Worm (Caenorhabditis elegans) whole organism, L2 larva: ENCODE measurements around the gene tmed-4.

Experiments
- Y55F3AM.14 ChIP-seq: fragments of 200-800 bp; sonication (Bioruptor generic); optimal IDR thresholded peaks from 2 replicates; lab custom pipeline; 2018; ENCODE audit warnings: mild to moderate bottlenecking, missing genetic modification characterization, missing compliant biosample characterization
- mab-5 ChIP-seq: fragments of 150-350 bp; optimal IDR thresholded peaks from 2 replicates; lab custom pipeline; 2014; ENCODE audit warnings: missing biosample characterization, missing genetic modification characterization
- nhr-10 ChIP-seq: sonication (generic microtip); optimal IDR thresholded peaks from 2 replicates; lab custom pipeline; 2017; ENCODE audit warnings: missing biosample characterization, missing genetic modification characterization
- nhr-21 ChIP-seq: fragments of 150-350 bp; optimal IDR thresholded peaks from 2 replicates; lab custom pipeline; 2014; ENCODE audit warnings: missing biosample characterization, missing genetic modification characterization
- nhr-25 ChIP-seq: fragments of 150-350 bp; sonication (generic microtip); optimal IDR thresholded peaks from 3 replicates; lab custom pipeline; 2014; ENCODE audit warnings: missing biosample characterization, missing genetic modification characterization
- snpc-4 ChIP-seq: fragments of 150-350 bp; optimal IDR thresholded peaks from 2 replicates; lab custom pipeline; 2014; ENCODE audit warnings: missing biosample characterization, missing genetic modification characterization
- unc-39 ChIP-seq: fragments of 150-350 bp; optimal IDR thresholded peaks from 2 replicates; lab custom pipeline; 2014; ENCODE audit warnings: missing biosample characterization, missing genetic modification characterization
- ztf-11 ChIP-seq: sonication (generic microtip); optimal IDR thresholded peaks from 2 replicates; lab custom pipeline; 2017; ENCODE audit warnings: missing biosample characterization, missing genetic modification characterization

DNA sequence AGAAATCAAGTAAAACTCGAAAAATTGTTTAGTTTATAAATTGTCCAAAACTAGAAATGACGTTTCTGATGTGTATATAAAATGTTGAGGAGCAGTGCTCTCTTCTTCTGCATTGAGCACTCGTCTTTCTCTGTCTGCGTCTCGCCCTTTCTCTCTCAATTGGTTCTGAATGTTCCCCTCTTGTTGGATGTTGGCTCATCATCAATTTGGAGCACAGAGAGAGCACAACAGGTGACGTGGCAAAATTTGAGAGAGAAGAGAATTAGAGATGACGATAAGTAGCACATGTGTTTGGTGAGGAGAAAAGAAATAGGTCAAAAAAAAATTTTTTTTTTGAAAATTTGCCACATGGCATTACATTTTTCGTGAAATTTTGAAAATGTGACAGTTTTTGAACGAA, 51.3 kb downstream of the tmed-4 start:
- TF ChIP-seq Y55F3AM.14 (GFP tag; lab: Kevin White, UChicago) = no peak
- TF ChIP-seq ztf-11 (tag; lab: Kevin White, UChicago) = no peak
- no peak for TF ChIP-seq nhr-10
- TF ChIP-seq nhr-25 (tag; lab: Kevin White, UChicago) = no peak
- TF ChIP-seq nhr-21 = no peak
- TF ChIP-seq unc-39 = no peak
- TF ChIP-seq snpc-4 (tag; lab: Kevin White, UChicago) = no peak
- peak; percentile 27 for TF ChIP-seq mab-5 (tag; lab: Kevin White, UChicago)
